Worm (Caenorhabditis elegans): Measurements from ENCODE around the gene hipr-1.

ce11 chrIII:8738289-8738688 lies 18.3 kb downstream of the hipr-1 start:
- TF ChIP-seq che-1 (tag; optimal IDR thresholded peaks at IDR 0.05) = no peak
- TF ChIP-seq dve-1 (tag; optimal IDR thresholded peaks at IDR 0.05) = no peak
- TF ChIP-seq unc-55 (GFP tag; optimal IDR thresholded peaks at IDR 0.05) = no peak
- TF ChIP-seq nhr-11 (tag; optimal IDR thresholded peaks at IDR 0.05) = no peak
- TF ChIP-seq pqm-1 (tag; optimal IDR thresholded peaks at IDR 0.05) = no peak
- TF ChIP-seq elt-2 (tag; optimal IDR thresholded peaks at IDR 0.05) = no peak
- no peak for TF ChIP-seq lin-11 (tag; optimal IDR thresholded peaks at IDR 0.05)
